Fruit fly (Drosophila melanogaster): ENCODE results near the gene CtsK1.

CtsK1 gene

DNA sequence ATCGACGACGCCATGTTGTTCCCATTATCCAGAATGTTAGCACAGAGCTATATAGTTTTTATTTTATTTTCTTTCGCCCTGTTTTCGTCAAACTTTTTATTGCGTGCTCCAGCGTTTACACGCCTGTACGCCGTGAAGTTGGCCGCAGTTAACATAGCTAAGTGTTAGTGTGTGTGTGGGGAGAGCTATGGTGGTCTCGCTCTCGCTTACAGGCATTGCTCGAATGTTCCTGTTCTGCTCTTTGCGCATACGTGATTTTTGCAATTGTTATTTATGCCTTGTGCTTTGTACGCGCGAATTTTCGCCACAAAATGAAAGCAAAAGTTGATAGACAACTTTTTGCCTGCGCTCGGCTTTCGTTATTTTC lies 10.0 kb downstream of the CtsK1 start (continued):
- TF ChIP-seq CrebB (tag; optimal IDR thresholded peaks at IDR 0.05) (no peak), CG9817 (tag; optimal IDR thresholded peaks at IDR 0.05) (no peak), ewg (GFP tag; optimal IDR thresholded peaks at IDR 0.05) (peak; percentile 99), ac (GFP tag; optimal IDR thresholded peaks at IDR 0.05) (no peak), B-H2 (GFP tag; optimal IDR thresholded peaks at IDR 0.05) (peak; percentile 74), GATAe (GFP tag; conservative IDR thresholded peaks at IDR 0.05) (no peak), CG15479 (GFP tag; optimal IDR thresholded peaks at IDR 0.05) (peak; percentile 63), dpn (GFP tag; optimal IDR thresholded peaks at IDR 0.05) (no peak), CG17385 (GFP tag; optimal IDR thresholded peaks at IDR 0.05) (peak; percentile 64), ci (GFP tag; IDR thresholded peaks at IDR 0.05) (peak; percentile 82), p53 (GFP tag; optimal IDR thresholded peaks at IDR 0.05) (peak; percentile 24), gt (GFP tag; IDR thresholded peaks at IDR 0.05) (peak; percentile 45; the same call in 1 of the 2 replicates), CG11247 (GFP tag; IDR thresholded peaks at IDR 0.05) (peak; percentile 40; the same call in 1 of the 2 replicates), Hr3 (GFP tag; optimal IDR thresholded peaks at IDR 0.05) (no peak), H15 (GFP tag; IDR thresholded peaks at IDR 0.05) (no peak), dm (GFP tag; optimal IDR thresholded peaks at IDR 0.05) (peak; percentile 41), CG42726 (GFP tag; IDR thresholded peaks at IDR 0.05; ENCODE audit: partially characterized antibody) (no peak), CG10366 (GFP tag; IDR thresholded peaks at IDR 0.05) (peak; percentile 13; the same call in 1 of the 2 replicates), CG8359 (GFP tag; optimal IDR thresholded peaks at IDR 0.05; ENCODE audit: borderline replicate concordance) (no peak), cwo (GFP tag; optimal IDR thresholded peaks at IDR 0.05) (peak; percentile 21), CG17361 (GFP tag; IDR thresholded peaks at IDR 0.05) (0 out of 3 replicates have a peak, but pooled peaks have one; percentile 54), CG9727 (GFP tag; optimal IDR thresholded peaks at IDR 0.05) (peak; percentile 29), HLH4C (GFP tag; IDR thresholded peaks at IDR 0.05; ENCODE audit: partially characterized antibody) (no peak), CG11560 (tag; IDR thresholded peaks at IDR 0.05) (no peak), CG11456 (GFP tag; IDR thresholded peaks at IDR 0.05) (0 out of 3 replicates have a peak, but pooled peaks have one; percentile 34), CG12942 (GFP tag; optimal IDR thresholded peaks at IDR 0.05) (no peak), shn (GFP tag; optimal IDR thresholded peaks at IDR 0.05) (no peak), CG8281 (tag; optimal IDR thresholded peaks at IDR 0.05) (no peak), Taf1 (GFP tag; IDR thresholded peaks at IDR 0.05) (no peak), CG6791 (GFP tag; IDR thresholded peaks at IDR 0.05; ENCODE audit: partially characterized antibody) (0 out of 3 replicates have a peak, but pooled peaks have one; percentile 16), unpg (GFP tag; optimal IDR thresholded peaks at IDR 0.05) (no peak), Max (GFP tag; optimal IDR thresholded peaks at IDR 0.05) (peak; percentile 15), Drgx (GFP tag; IDR thresholded peaks at IDR 0.05) (peak; percentile 37; the same call in 1 of the 2 replicates), chn (GFP tag; optimal IDR thresholded peaks at IDR 0.05) (no peak), Dad (GFP tag; optimal IDR thresholded peaks at IDR 0.05) (no peak), D19A (tag; optimal IDR thresholded peaks at IDR 0.05) (no peak), CG34422 (GFP tag; IDR thresholded peaks at IDR 0.05) (peak; percentile 74), Hand (GFP tag; optimal IDR thresholded peaks at IDR 0.05) (no peak), CG2120 (GFP tag; optimal IDR thresholded peaks at IDR 0.05) (no peak), CG9876 (GFP tag; optimal IDR thresholded peaks at IDR 0.05) (no peak), corto (GFP tag; optimal IDR thresholded peaks at IDR 0.05) (no peak), CG8944 (GFP tag; optimal IDR thresholded peaks at IDR 0.05) (no peak), sens-2 (GFP tag; IDR thresholded peaks at IDR 0.05) (no peak), ATbp (GFP tag; optimal IDR thresholded peaks at IDR 0.05) (no peak), gcm (GFP tag; optimal IDR thresholded peaks at IDR 0.05) (no peak), CG31224 (GFP tag; IDR thresholded peaks at IDR 0.05) (no peak), Dll (GFP tag; IDR thresholded peaks at IDR 0.05; ENCODE audit: partially characterized antibody) (no peak), CG18599 (GFP tag; optimal IDR thresholded peaks at IDR 0.05) (peak; percentile 24), Dek (tag; optimal IDR thresholded peaks at IDR 0.05) (no peak), CG15696 (tag; optimal IDR thresholded peaks at IDR 0.05) (no peak), TFAM (GFP tag; optimal IDR thresholded peaks at IDR 0.05) (no peak)

All from whole organism, embryonic.